Worm (Caenorhabditis elegans) whole organism, early embryonic: ENCODE measurements around the gene nstp-5.

Source experiments
- B0310.2 ChIP-seq: sonication (generic microtip); optimal IDR thresholded peaks from 2 replicates; lab custom pipeline; 2016; ENCODE audit warnings: mild to moderate bottlenecking, missing genetic modification characterization, missing compliant biosample characterization
- aly-1 ChIP-seq: sonication (generic microtip); optimal IDR thresholded peaks from 2 replicates; lab custom pipeline; 2016; ENCODE audit warnings: missing genetic modification characterization, missing compliant biosample characterization
- ama-1 ChIP-seq: fragments of 150-350 bp; optimal IDR thresholded peaks from 2 replicates; lab custom pipeline; 2014
- hmg-4 ChIP-seq: fragments of 200-800 bp; sonication (Bioruptor generic); optimal IDR thresholded peaks from 2 replicates; lab custom pipeline; 2018; ENCODE audit warnings: mild to moderate bottlenecking, missing genetic modification characterization, missing compliant biosample characterization
- hnd-1 ChIP-seq: sonication (generic microtip); optimal IDR thresholded peaks from 2 replicates; lab custom pipeline; 2016; ENCODE audit warnings: missing genetic modification characterization, missing compliant biosample characterization
- pes-1 ChIP-seq: fragments of 200-800 bp; sonication (Bioruptor generic); IDR thresholded peaks from 2 replicates; pipeline ENCODE4 v1.3.6; 2022; ENCODE audit warnings: missing genetic modification reagents, missing genetic modification characterization, missing compliant biosample characterization
- tbx-37 ChIP-seq: fragments of 200-800 bp; sonication (Bioruptor generic); conservative IDR thresholded peaks from 2 replicates; pipeline ENCODE4 v1.3.6; 2022; ENCODE audit warnings: missing genetic modification reagents, missing genetic modification characterization, missing compliant biosample characterization
- tra-4 ChIP-seq: sonication (generic microtip); optimal IDR thresholded peaks from 2 replicates; lab custom pipeline; 2017; ENCODE audit warnings: missing genetic modification characterization, missing compliant biosample characterization

ce11 chrIV:12859797-12860196, 4.4 kb downstream of the nstp-5 start, which contains the start of gene gcy-18:
- no peak for TF ChIP-seq tbx-37 (GFP tag; lab: Robert Waterston, UW)
- TF ChIP-seq tra-4 (tag; lab: Kevin White, UChicago) = no peak
- TF ChIP-seq B0310.2 (tag; lab: Kevin White, UChicago) = no peak
- TF ChIP-seq ama-1 = no peak
- TF ChIP-seq hnd-1 (tag; lab: Kevin White, UChicago) = no peak
- no peak for TF ChIP-seq pes-1 (GFP tag; lab: Robert Waterston, UW)
- no peak for TF ChIP-seq aly-1
- TF ChIP-seq hmg-4 = no peak
